Worm (Caenorhabditis elegans) whole organism, L2 larva: ENCODE data around the gene srg-51.

Experiments used
- C34F6.9 ChIP-seq: fragments of 150-350 bp; optimal IDR thresholded peaks from 2 replicates; lab custom pipeline; 2014; ENCODE audit warnings: missing biosample characterization, missing genetic modification characterization
- F13H6.1 ChIP-seq: sonication (generic microtip); optimal IDR thresholded peaks from 2 replicates; lab custom pipeline; 2016; ENCODE audit warnings: missing genetic modification characterization, missing compliant biosample characterization
- R02D3.7 ChIP-seq: fragments of 150-350 bp; optimal IDR thresholded peaks from 2 replicates; lab custom pipeline; 2014; ENCODE audit warnings: missing biosample characterization, missing genetic modification characterization
- Y55F3AM.14 ChIP-seq: fragments of 200-800 bp; sonication (Bioruptor generic); optimal IDR thresholded peaks from 2 replicates; lab custom pipeline; 2018; ENCODE audit warnings: mild to moderate bottlenecking, missing genetic modification characterization, missing compliant biosample characterization
- aly-2 ChIP-seq: fragments of 150-350 bp; optimal IDR thresholded peaks from 2 replicates; lab custom pipeline; 2014; ENCODE audit warnings: missing biosample characterization, missing genetic modification characterization
- ama-1 ChIP-seq: fragments of 150-350 bp; optimal IDR thresholded peaks from 2 replicates; lab custom pipeline; 2018; ENCODE audit warnings: inconsistent platforms
- ceh-16 ChIP-seq: fragments of 150-350 bp; optimal IDR thresholded peaks from 2 replicates; lab custom pipeline; 2014; ENCODE audit warnings: missing biosample characterization, missing genetic modification characterization
- ceh-82 ChIP-seq: fragments of 150-350 bp; optimal IDR thresholded peaks from 2 replicates; lab custom pipeline; 2014; ENCODE audit warnings: missing biosample characterization, missing genetic modification characterization
- crh-2 ChIP-seq: sonication (generic microtip); optimal IDR thresholded peaks from 2 replicates; lab custom pipeline; 2017; ENCODE audit warnings: missing biosample characterization, missing genetic modification characterization
- egl-27 ChIP-seq: sonication (generic microtip); optimal IDR thresholded peaks from 3 replicates; lab custom pipeline; 2017; ENCODE audit warnings: missing biosample characterization, missing genetic modification reagents, missing genetic modification characterization
- elt-1 ChIP-seq: fragments of 150-350 bp; optimal IDR thresholded peaks from 2 replicates; lab custom pipeline; 2014; ENCODE audit warnings: missing biosample characterization, missing genetic modification characterization
- elt-3 ChIP-seq: sonication (generic microtip); optimal IDR thresholded peaks from 2 replicates; lab custom pipeline; 2017; ENCODE audit warnings: missing biosample characterization, missing genetic modification characterization
- fos-1 ChIP-seq: fragments of 150-350 bp; optimal IDR thresholded peaks from 2 replicates; lab custom pipeline; 2014; ENCODE audit warnings: missing biosample characterization, missing genetic modification characterization
- lin-11 ChIP-seq: fragments of 150-350 bp; sonication (generic microtip); optimal IDR thresholded peaks from 2 replicates; lab custom pipeline; 2014; ENCODE audit warnings: missing biosample characterization, missing genetic modification characterization, inconsistent platforms, mixed read lengths
- lin-13 ChIP-seq: fragments of 150-350 bp; optimal IDR thresholded peaks from 2 replicates; lab custom pipeline; 2014; ENCODE audit warnings: missing biosample characterization, missing genetic modification reagents, missing genetic modification characterization
- lsy-2 ChIP-seq, 2 experiments: fragments of 150-350 bp in 1 of 2; sonication (generic microtip) in 1 of 2; optimal IDR thresholded peaks; 2 replicates each; lab custom pipeline; 2014 to 2017; ENCODE audit warnings: missing biosample characterization in 2 of 2, missing genetic modification characterization in 2 of 2
- mab-5 ChIP-seq: fragments of 150-350 bp; optimal IDR thresholded peaks from 2 replicates; lab custom pipeline; 2014; ENCODE audit warnings: missing biosample characterization, missing genetic modification characterization
- mbf-1 ChIP-seq: sonication (generic microtip); optimal IDR thresholded peaks from 2 replicates; lab custom pipeline; 2017; ENCODE audit warnings: missing biosample characterization, missing genetic modification characterization
- mdl-1 ChIP-seq, 2 experiments: fragments of 150-350 bp in 1 of 2; sonication (generic microtip) in 1 of 2; optimal IDR thresholded peaks; 2 replicates each; lab custom pipeline; 2017; ENCODE audit warnings: missing biosample characterization in 2 of 2, missing genetic modification characterization in 2 of 2
- nhr-11 ChIP-seq: fragments of 150-350 bp; optimal IDR thresholded peaks from 2 replicates; lab custom pipeline; 2014; ENCODE audit warnings: missing biosample characterization, missing genetic modification characterization
- nhr-129 ChIP-seq: fragments of 150-350 bp; optimal IDR thresholded peaks from 2 replicates; lab custom pipeline; 2014; ENCODE audit warnings: missing biosample characterization, missing genetic modification characterization
- nhr-21 ChIP-seq: fragments of 150-350 bp; optimal IDR thresholded peaks from 2 replicates; lab custom pipeline; 2014; ENCODE audit warnings: missing biosample characterization, missing genetic modification characterization
- nhr-23 ChIP-seq: fragments of 150-350 bp; optimal IDR thresholded peaks from 2 replicates; lab custom pipeline; 2014; ENCODE audit warnings: missing biosample characterization, missing genetic modification reagents, missing genetic modification characterization
- nhr-237 ChIP-seq: fragments of 150-350 bp; optimal IDR thresholded peaks from 2 replicates; lab custom pipeline; 2014; ENCODE audit warnings: missing biosample characterization, missing genetic modification characterization
- nhr-77 ChIP-seq: fragments of 150-350 bp; optimal IDR thresholded peaks from 2 replicates; lab custom pipeline; 2014; ENCODE audit warnings: missing biosample characterization, missing genetic modification characterization
- skn-1 ChIP-seq: sonication (generic microtip); optimal IDR thresholded peaks from 2 replicates; lab custom pipeline; 2017; ENCODE audit warnings: missing biosample characterization, missing genetic modification characterization
- sma-3 ChIP-seq: sonication (generic microtip); optimal IDR thresholded peaks from 2 replicates; lab custom pipeline; 2016; ENCODE audit warnings: missing genetic modification reagents, missing genetic modification characterization, missing compliant biosample characterization
- snpc-4 ChIP-seq: fragments of 150-350 bp; optimal IDR thresholded peaks from 2 replicates; lab custom pipeline; 2014; ENCODE audit warnings: missing biosample characterization, missing genetic modification characterization
- unc-39 ChIP-seq: fragments of 150-350 bp; optimal IDR thresholded peaks from 2 replicates; lab custom pipeline; 2014; ENCODE audit warnings: missing biosample characterization, missing genetic modification characterization
- unc-55 ChIP-seq: fragments of 150-350 bp; sonication (generic microtip); optimal IDR thresholded peaks from 3 replicates; lab custom pipeline; 2014; ENCODE audit warnings: missing biosample characterization, missing genetic modification reagents, missing genetic modification characterization
- unc-62 ChIP-seq: fragments of 150-350 bp; optimal IDR thresholded peaks from 2 replicates; lab custom pipeline; 2014; ENCODE audit warnings: missing biosample characterization, missing genetic modification reagents, missing genetic modification characterization
- zag-1 ChIP-seq: fragments of 150-350 bp; optimal IDR thresholded peaks from 2 replicates; lab custom pipeline; 2014; ENCODE audit warnings: missing biosample characterization, missing genetic modification characterization
- ztf-1 ChIP-seq: fragments of 200-800 bp; sonication (Bioruptor generic); conservative IDR thresholded peaks from 2 replicates; pipeline ENCODE4 v1.3.6; 2022; ENCODE audit warnings: missing genetic modification characterization, missing compliant biosample characterization
- ztf-11 ChIP-seq: sonication (generic microtip); optimal IDR thresholded peaks from 2 replicates; lab custom pipeline; 2017; ENCODE audit warnings: missing biosample characterization, missing genetic modification characterization
- ztf-4 ChIP-seq: fragments of 150-350 bp; optimal IDR thresholded peaks from 2 replicates; lab custom pipeline; 2014; ENCODE audit warnings: missing biosample characterization, missing genetic modification characterization

The srg-51 gene

ce11 chrIV:15140832-15141231 is at the start of gene srg-51:
Gene srg-51 (minus strand): TSS chrIV:15140932.
- TF ChIP-seq C34F6.9 (tag; lab: Kevin White, UChicago): no peak
- no peak for TF ChIP-seq ztf-11 (tag; lab: Kevin White, UChicago)
- no peak for TF ChIP-seq mab-5
- TF ChIP-seq elt-3: no peak
- no peak for TF ChIP-seq mdl-1 (tag; optimal IDR thresholded peaks at IDR 0.05; lab: Kevin White, UChicago)

ce11 chrIV:15187517-15188181 is 46.9 kb upstream of the srg-51 start:
- TF ChIP-seq crh-2: no peak
- TF ChIP-seq mbf-1 (tag; lab: Kevin White, UChicago): no peak
- TF ChIP-seq fos-1 (tag; lab: Kevin White, UChicago): no peak
- no peak for TF ChIP-seq mdl-1 (tag; optimal IDR thresholded peaks at IDR 0.05; lab: Kevin White, UChicago)
- TF ChIP-seq lin-13 (GFP tag; lab: Kevin White, UChicago): no peak
- TF ChIP-seq Y55F3AM.14 (GFP tag; lab: Kevin White, UChicago): no peak
- TF ChIP-seq F13H6.1 (tag; lab: Kevin White, UChicago): no peak
- no peak for TF ChIP-seq nhr-237 (tag; lab: Kevin White, UChicago)
- TF ChIP-seq unc-39 (tag; lab: Kevin White, UChicago): no peak
- no peak for TF ChIP-seq lin-11 (tag; lab: Kevin White, UChicago)
- no peak for TF ChIP-seq unc-62 (GFP tag; lab: Kevin White, UChicago)
- no peak for TF ChIP-seq mab-5
- no peak for TF ChIP-seq lsy-2 (tag; optimal IDR thresholded peaks at IDR 0.05; lab: Kevin White, UChicago)
- TF ChIP-seq elt-1 (tag; lab: Kevin White, UChicago): no peak
- no peak for TF ChIP-seq ceh-16 (tag; lab: Kevin White, UChicago)
- TF ChIP-seq R02D3.7 (tag; lab: Kevin White, UChicago): no peak
- TF ChIP-seq skn-1 (tag; lab: Kevin White, UChicago): no peak

ce11 chrIV:15179615-15180014 is 38.9 kb upstream of the srg-51 start, which contains the start of gene srd-23:
Gene srd-23 (plus strand): TSS chrIV:15179915.
- TF ChIP-seq unc-62 (GFP tag; lab: Kevin White, UChicago) (no peak), ceh-16 (tag; lab: Kevin White, UChicago) (no peak), nhr-23 (tag; lab: Kevin White, UChicago) (no peak), nhr-11 (tag; lab: Kevin White, UChicago) (no peak), R02D3.7 (tag; lab: Kevin White, UChicago) (no peak), nhr-21 (no peak), C34F6.9 (tag; lab: Kevin White, UChicago) (no peak), ztf-4 (tag; lab: Kevin White, UChicago) (no peak), ama-1 (no peak), mbf-1 (tag; lab: Kevin White, UChicago) (no peak), unc-55 (GFP tag; lab: Kevin White, UChicago) (no peak), elt-1 (tag; lab: Kevin White, UChicago) (no peak), nhr-77 (tag; lab: Kevin White, UChicago) (no peak), fos-1 (tag; lab: Kevin White, UChicago) (no peak), mdl-1 (tag; optimal IDR thresholded peaks at IDR 0.05; lab: Kevin White, UChicago) (no peak)
- TF ChIP-seq, all 48 proteins: peak for 0

ce11 chrIV:15175487-15176128 is 34.9 kb upstream of the srg-51 start, which contains the start of gene Y40H7A.4:
Gene Y40H7A.4 (minus strand): TSS chrIV:15175537.
- TF ChIP-seq aly-2 (tag; lab: Kevin White, UChicago) (no peak), lin-13 (GFP tag; lab: Kevin White, UChicago) (no peak), egl-27 (tag; lab: Kevin White, UChicago) (no peak), ztf-1 (GFP tag; lab: Robert Waterston, UW) (no peak), mab-5 (no peak), ceh-16 (tag; lab: Kevin White, UChicago) (no peak), F13H6.1 (tag; lab: Kevin White, UChicago) (no peak), snpc-4 (no peak), unc-55 (GFP tag; lab: Kevin White, UChicago) (no peak), unc-62 (GFP tag; lab: Kevin White, UChicago) (no peak), sma-3 (GFP tag; lab: Kevin White, UChicago) (no peak), skn-1 (tag; lab: Kevin White, UChicago) (no peak), zag-1 (tag; lab: Kevin White, UChicago) (no peak), nhr-129 (tag; lab: Kevin White, UChicago) (no peak), ceh-82 (no peak)
